Fruit fly (Drosophila melanogaster) whole organism, prepupa: ENCODE measurements around the gene Faa.

Experiments
- CG4318 ChIP-seq: fragments of 200-800 bp; sonication (Bioruptor generic); optimal IDR thresholded peaks from 3 replicates; lab custom pipeline; 2017; ENCODE audit warnings: missing biosample characterization, mild to moderate bottlenecking, missing genetic modification characterization
- CG7368 ChIP-seq: fragments of 200-800 bp; sonication (Bioruptor generic); optimal IDR thresholded peaks from 3 replicates; lab custom pipeline; 2016; ENCODE audit warnings: missing biosample characterization, missing genetic modification characterization
- Eip75B ChIP-seq: fragments of 200-800 bp; sonication (Bioruptor generic); optimal IDR thresholded peaks from 3 replicates; lab custom pipeline; 2016; ENCODE audit warnings: missing biosample characterization, missing genetic modification characterization
- Gug ChIP-seq: fragments of 200-800 bp; sonication (Bioruptor generic); IDR thresholded peaks from 2 replicates; pipeline ENCODE4 v1.3.6; 2022; ENCODE audit warnings: missing biosample characterization, missing genetic modification characterization
- Hr39 ChIP-seq: fragments of 200-800 bp; sonication (Bioruptor generic); optimal IDR thresholded peaks from 2 replicates; lab custom pipeline; 2016; ENCODE audit warnings: missing biosample characterization, missing genetic modification characterization
- Met ChIP-seq: fragments of 200-800 bp; sonication (Bioruptor generic); optimal IDR thresholded peaks from 3 replicates; lab custom pipeline; 2016; ENCODE audit warnings: missing biosample characterization, missing genetic modification characterization
- dac ChIP-seq: fragments of 200-800 bp; sonication (Bioruptor generic); optimal IDR thresholded peaks from 2 replicates; lab custom pipeline; 2017; ENCODE audit warnings: missing biosample characterization, mild to moderate bottlenecking, missing genetic modification characterization
- esn ChIP-seq: fragments of 200-800 bp; sonication (Bioruptor generic); optimal IDR thresholded peaks from 2 replicates; lab custom pipeline; 2016; ENCODE audit warnings: missing biosample characterization, mild to moderate bottlenecking, missing genetic modification characterization, moderate library complexity
- fd59A ChIP-seq: fragments of 200-800 bp; sonication (Bioruptor generic); optimal IDR thresholded peaks from 2 replicates; lab custom pipeline; 2017; ENCODE audit warnings: missing biosample characterization, mild to moderate bottlenecking, missing genetic modification characterization, missing genetic modification reagents
- lz ChIP-seq: fragments of 200-800 bp; sonication (Bioruptor generic); optimal IDR thresholded peaks from 3 replicates; lab custom pipeline; 2016; ENCODE audit warnings: missing biosample characterization, missing genetic modification characterization
- svp ChIP-seq: fragments of 200-800 bp; sonication (Bioruptor generic); peaks from one replicate; lab custom pipeline; 2016; ENCODE audit warnings: missing biosample characterization, missing genetic modification characterization
- vri ChIP-seq: fragments of 200-800 bp; sonication (Bioruptor generic); optimal IDR thresholded peaks from 3 replicates; lab custom pipeline; 2016; ENCODE audit warnings: missing biosample characterization, mild to moderate bottlenecking, missing genetic modification characterization

- TF ChIP-seq CG7368 (GFP tag; lab: Kevin White, UChicago): no peak
- TF ChIP-seq Hr39: no peak
- TF ChIP-seq fd59A (GFP tag; lab: Kevin White, UChicago): no peak
- no peak for TF ChIP-seq CG4318 (GFP tag; lab: Kevin White, UChicago)
- TF ChIP-seq svp (GFP tag; lab: Kevin White, UChicago): no peak
- TF ChIP-seq Gug (GFP tag; lab: Robert Waterston, UW): no peak
- TF ChIP-seq vri (GFP tag; lab: Kevin White, UChicago): no peak
- no peak for TF ChIP-seq esn (GFP tag; lab: Kevin White, UChicago)
- no peak for TF ChIP-seq dac
- no peak for TF ChIP-seq Met (GFP tag; lab: Kevin White, UChicago)
- TF ChIP-seq Eip75B (GFP tag; lab: Kevin White, UChicago): no peak
- TF ChIP-seq lz (GFP tag; lab: Kevin White, UChicago): no peak
Measured at dm6 chr3L:4076907-4077306, 3.2 kb upstream of the Faa start.
